Fruit fly (Drosophila melanogaster) S2 (cell line): ENCODE results near the gene CG11076.

Source experiments
- CG8478 ChIP-seq: fragments of >200 bp; optimal IDR thresholded peaks from 2 replicates; lab custom pipeline; 2018
- CTCF ChIP-seq, 2 experiments: fragments of >200 bp; optimal IDR thresholded peaks; 2 replicates each; lab custom pipeline; 2018

The CG11076 gene

DNA sequence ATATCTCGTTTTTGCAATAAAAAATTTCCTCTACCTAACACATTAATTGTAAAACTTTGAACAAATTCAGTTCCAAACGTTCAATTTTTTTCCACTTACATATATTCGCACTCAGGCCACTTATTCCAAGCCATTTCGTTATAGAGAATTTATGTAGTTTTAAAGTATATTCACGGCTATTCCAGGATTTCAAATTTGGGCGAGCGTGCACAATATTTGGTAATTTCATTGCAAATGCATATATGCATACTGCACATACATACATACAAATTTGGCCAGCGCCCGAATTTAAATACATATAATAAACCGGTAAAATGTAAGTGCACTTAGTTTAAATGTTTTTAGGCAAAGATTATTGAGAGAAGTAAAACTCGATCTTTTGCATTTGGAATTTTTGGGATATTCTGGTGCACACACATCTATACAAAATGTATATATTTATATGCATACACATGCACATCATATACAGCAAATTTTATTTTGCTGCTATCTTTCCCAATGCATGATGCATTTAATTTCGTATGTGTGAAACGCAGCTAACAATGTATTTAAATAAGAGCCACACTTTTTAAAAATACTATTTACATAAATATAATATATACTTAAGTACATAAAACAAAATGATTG lies 5.3 kb downstream of the CG11076 start:
- TF ChIP-seq CG8478 (lab: Kevin White, UChicago): no peak
- TF ChIP-seq CTCF (optimal IDR thresholded peaks at IDR 0.05; lab: Kevin White, UChicago): no peak

dm6 chr4:1025101-1025500 lies 6.5 kb downstream of the CG11076 start:
- TF ChIP-seq CG8478 (lab: Kevin White, UChicago) (no peak), CTCF (optimal IDR thresholded peaks at IDR 0.05; lab: Kevin White, UChicago) (no peak)

- TF ChIP-seq CTCF (optimal IDR thresholded peaks at IDR 0.05; lab: Kevin White, UChicago) (no peak), CG8478 (lab: Kevin White, UChicago) (no peak)
Observed at dm6 chr4:1008444-1008843, 23.1 kb downstream of the CG11076 start.

- TF ChIP-seq CTCF (optimal IDR thresholded peaks at IDR 0.05; lab: Kevin White, UChicago): no peak
- TF ChIP-seq CG8478 (lab: Kevin White, UChicago): no peak
Observed at dm6 chr4:995958-996357, 35.6 kb downstream of the CG11076 start.

DNA sequence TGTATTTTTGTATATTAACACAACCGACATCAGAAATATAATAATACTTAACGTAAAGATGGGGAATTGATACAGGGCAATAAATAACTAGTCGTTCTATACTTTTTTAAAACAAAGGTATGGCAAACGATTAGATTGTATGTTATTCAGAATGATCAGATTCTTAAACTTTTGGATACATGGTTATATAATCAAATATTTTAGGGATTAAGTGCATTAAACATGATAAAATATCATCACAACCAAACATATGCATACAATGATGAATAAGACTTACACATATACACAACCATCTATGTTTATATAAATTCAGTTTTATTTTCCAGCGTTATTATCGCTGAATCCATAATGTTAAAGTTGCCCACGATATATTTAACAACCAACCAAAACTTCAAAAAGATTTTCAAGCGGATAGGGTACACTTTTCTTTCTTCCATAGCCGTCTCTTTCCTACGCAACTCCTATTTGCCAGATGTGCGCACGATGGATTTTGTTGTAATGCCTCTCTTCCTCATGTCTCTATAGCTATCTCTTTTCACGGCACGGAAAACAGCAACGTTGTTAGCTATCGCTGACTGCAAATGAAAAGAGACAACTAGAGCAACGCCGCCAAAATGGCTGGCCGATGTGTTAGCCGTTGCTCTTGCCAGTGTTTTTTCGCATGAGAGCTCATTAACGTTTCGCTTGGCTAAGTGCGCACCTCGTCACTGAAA lies 42.3 kb downstream of the CG11076 start, which contains the start of gene toy:
toy (plus strand) TSS at position 668 of the 713 bp plus-strand sequence.
- TF ChIP-seq CTCF (optimal IDR thresholded peaks at IDR 0.05; lab: Kevin White, UChicago) (peak; percentile 43 to 67), CG8478 (lab: Kevin White, UChicago) (peak; percentile 68)

DNA sequence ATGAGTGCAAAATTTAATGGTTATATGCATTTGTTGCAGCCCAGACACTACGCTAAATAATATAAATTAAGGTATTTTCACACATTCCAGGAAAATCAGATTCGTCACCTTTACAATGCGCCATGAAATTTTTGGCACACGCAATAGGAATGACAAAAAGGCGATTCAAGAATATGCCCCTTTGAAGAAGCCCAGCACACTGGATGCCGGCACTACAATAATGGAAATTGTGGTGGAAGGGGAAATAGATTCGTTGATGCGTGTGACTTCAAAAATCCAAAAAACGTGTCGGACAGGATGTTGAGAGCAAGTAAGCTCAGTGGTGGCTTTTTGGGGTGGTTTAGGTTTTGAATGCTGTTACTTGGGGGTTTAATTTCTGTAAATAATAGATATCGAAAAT lies 43.2 kb downstream of the CG11076 start:
- TF ChIP-seq CG8478 (lab: Kevin White, UChicago) (no peak), CTCF (optimal IDR thresholded peaks at IDR 0.05; lab: Kevin White, UChicago) (no peak)

DNA sequence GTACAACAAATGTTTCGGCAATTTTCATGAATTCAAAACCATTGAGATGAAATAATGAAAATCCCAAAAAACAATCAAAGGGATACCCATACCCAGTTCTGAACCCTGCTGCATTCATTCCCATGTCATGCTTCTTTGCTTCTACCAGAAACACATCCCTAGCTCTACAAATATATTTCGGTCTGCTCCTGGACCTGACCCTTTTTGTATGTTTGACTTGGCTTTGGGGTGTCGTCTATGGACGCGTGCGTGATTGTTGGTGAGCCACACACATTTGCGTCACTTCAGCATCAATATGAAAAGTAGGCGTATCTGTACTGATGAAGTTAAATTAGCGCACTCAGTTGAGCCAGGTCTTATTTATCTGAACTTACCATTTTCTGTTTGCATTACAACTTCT lies 46.8 kb downstream of the CG11076 start:
- TF ChIP-seq CG8478 (lab: Kevin White, UChicago): no peak
- no peak for TF ChIP-seq CTCF (optimal IDR thresholded peaks at IDR 0.05; lab: Kevin White, UChicago)

DNA sequence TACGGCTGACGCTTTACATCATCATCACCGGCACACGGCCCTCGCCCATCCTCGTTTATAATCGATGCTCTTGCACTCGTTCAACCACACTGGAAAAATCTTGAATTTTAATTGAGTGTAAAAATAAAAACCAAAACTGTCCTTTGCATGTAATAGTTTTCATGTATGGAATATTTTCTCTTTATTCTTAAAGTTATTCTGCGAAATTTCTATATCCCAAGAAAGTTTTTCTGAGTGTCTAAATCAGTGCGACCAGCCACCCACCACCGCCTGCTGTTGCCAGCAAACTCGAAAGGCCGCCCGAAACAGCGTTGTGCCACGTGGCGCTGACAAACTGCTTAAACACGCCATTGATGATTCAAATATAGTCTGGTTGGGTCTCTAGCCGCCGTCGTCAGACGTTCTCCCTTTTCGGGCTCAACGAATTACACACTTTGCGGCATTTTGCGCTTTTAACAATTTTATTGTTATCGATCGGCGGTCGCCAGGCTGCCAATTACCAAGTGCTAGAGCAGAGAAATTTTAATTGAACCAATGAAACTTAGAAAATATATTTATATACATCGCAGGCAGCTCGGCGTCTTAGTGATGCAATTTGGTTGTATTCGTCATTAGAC lies 48.7 kb downstream of the CG11076 start:
- TF ChIP-seq CTCF (optimal IDR thresholded peaks at IDR 0.05; lab: Kevin White, UChicago) (no peak), CG8478 (lab: Kevin White, UChicago) (no peak)

DNA sequence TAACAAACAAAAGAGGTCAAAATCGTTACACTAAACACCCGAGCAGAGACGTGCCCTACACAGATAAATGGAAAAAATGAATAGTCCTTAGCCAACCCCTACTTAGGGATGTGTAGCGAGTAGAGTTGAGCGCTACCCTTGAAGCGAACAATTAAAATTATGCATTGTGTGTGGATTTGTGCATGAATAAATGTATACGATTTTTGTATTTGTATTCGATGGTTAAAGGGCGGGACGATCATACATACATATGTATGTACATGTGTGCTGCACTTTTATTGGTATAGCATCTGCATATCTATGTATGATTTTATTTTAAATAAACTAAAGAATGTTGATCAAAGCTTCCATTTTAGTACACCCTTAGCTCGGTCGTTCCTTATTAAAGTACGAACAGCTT lies 50.4 kb downstream of the CG11076 start:
- TF ChIP-seq CTCF (optimal IDR thresholded peaks at IDR 0.05; lab: Kevin White, UChicago) (no peak), CG8478 (lab: Kevin White, UChicago) (no peak)

- TF ChIP-seq CTCF (optimal IDR thresholded peaks at IDR 0.05; lab: Kevin White, UChicago): no peak
- TF ChIP-seq CG8478 (lab: Kevin White, UChicago): no peak
Observed at dm6 chr4:980475-980856, 51.1 kb downstream of the CG11076 start.
